Worm (Caenorhabditis elegans) whole organism, mixed stage, embryonic: ENCODE data around the gene F54H5.5.

Source experiments
- lin-32 ChIP-seq: fragments of 200-800 bp; sonication (Bioruptor generic); optimal IDR thresholded peaks from 2 replicates; lab custom pipeline; 2018; ENCODE audit warnings: mild to moderate bottlenecking, missing genetic modification characterization, missing compliant biosample characterization
- nhr-12 ChIP-seq: fragments of 150-350 bp; optimal IDR thresholded peaks from 2 replicates; lab custom pipeline; 2014; ENCODE audit warnings: missing biosample characterization, missing genetic modification characterization
- nhr-237 ChIP-seq: fragments of 150-350 bp; optimal IDR thresholded peaks from 2 replicates; lab custom pipeline; 2014; ENCODE audit warnings: missing biosample characterization, missing genetic modification characterization

DNA sequence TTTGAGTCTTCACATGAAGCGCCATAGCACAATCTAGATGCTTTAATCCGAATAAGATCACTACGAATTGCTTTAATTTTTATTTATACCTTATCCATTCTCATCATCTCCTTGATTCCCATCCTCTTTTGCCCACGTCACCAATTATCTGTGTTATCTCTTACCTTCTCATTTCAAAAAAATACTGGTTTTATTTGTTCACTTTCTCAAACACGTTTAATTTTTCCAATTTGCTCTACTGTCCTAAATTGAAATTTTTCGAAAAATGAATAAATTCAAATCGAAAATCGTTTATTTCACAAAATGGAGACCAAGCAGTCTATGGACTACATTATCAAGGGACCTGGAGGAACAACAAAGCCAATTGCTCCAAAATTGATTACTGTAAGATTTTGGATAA is 5.2 kb downstream of the F54H5.5 start, which contains the start of gene F54H5.3:
- TF ChIP-seq lin-32 (GFP tag; lab: Kevin White, UChicago): no peak
- TF ChIP-seq nhr-237 (tag; lab: Kevin White, UChicago): no peak
- TF ChIP-seq nhr-12 (tag; lab: Kevin White, UChicago): no peak
